Worm (Caenorhabditis elegans) whole organism, L4/young adult: Measurements from ENCODE around the gene F11G11.5.

ENCODE experiments used
- W03F9.2 ChIP-seq: fragments of 150-350 bp; optimal IDR thresholded peaks from 2 replicates; lab custom pipeline; 2014; ENCODE audit warnings: missing biosample characterization, missing genetic modification characterization
- dao-5 ChIP-seq: sonication (generic microtip); optimal IDR thresholded peaks from 2 replicates; lab custom pipeline; 2016; ENCODE audit warnings: missing genotype, missing genetic modification characterization, moderate library complexity, missing compliant biosample characterization
- him-1 ChIP-seq: sonication (generic microtip); optimal IDR thresholded peaks from 2 replicates; lab custom pipeline; 2016; ENCODE audit warnings: missing genotype, missing genetic modification reagents, missing genetic modification characterization, missing compliant biosample characterization

DNA sequence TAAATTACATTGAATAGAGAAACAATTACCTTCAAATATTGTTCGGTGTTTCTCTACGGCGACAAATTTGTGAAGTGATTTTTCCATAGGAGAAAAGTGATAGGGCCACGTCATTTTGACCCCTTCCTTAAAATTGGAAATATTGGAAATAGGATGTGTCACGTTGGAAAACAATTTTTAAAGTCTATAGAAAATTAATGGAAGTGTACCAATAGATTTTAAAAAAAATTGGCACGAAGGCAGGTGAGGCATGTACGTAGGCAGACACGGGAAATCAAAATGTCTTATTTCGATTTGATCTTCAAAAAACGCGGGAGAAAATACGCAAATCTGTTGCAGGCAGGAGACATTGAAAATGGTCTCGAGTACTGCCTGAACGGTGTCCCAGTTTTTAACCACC, 20.1 kb upstream of the F11G11.5 start, which contains the start of gene C33F10.12:
- TF ChIP-seq dao-5 (no peak), him-1 (tag; lab: Kevin White, UChicago) (no peak), W03F9.2 (tag; lab: Kevin White, UChicago) (no peak)
